Worm (Caenorhabditis elegans) whole organism, L2 larva: Measurements from ENCODE around the gene ZK370.4.

Experiments used
- C34F6.9 ChIP-seq: fragments of 150-350 bp; optimal IDR thresholded peaks from 2 replicates; lab custom pipeline; 2014; ENCODE audit warnings: missing biosample characterization, missing genetic modification characterization
- F13H6.1 ChIP-seq: sonication (generic microtip); optimal IDR thresholded peaks from 2 replicates; lab custom pipeline; 2016; ENCODE audit warnings: missing genetic modification characterization, missing compliant biosample characterization
- Y55F3AM.14 ChIP-seq: fragments of 200-800 bp; sonication (Bioruptor generic); optimal IDR thresholded peaks from 2 replicates; lab custom pipeline; 2018; ENCODE audit warnings: mild to moderate bottlenecking, missing genetic modification characterization, missing compliant biosample characterization
- ZK546.5 ChIP-seq: sonication (generic microtip); optimal IDR thresholded peaks from 2 replicates; lab custom pipeline; 2017; ENCODE audit warnings: missing biosample characterization, missing genetic modification characterization
- alr-1 ChIP-seq: fragments of 150-350 bp; optimal IDR thresholded peaks from 2 replicates; lab custom pipeline; 2014; ENCODE audit warnings: missing biosample characterization, missing genetic modification characterization
- ama-1 ChIP-seq: fragments of 150-350 bp; optimal IDR thresholded peaks from 2 replicates; lab custom pipeline; 2018; ENCODE audit warnings: inconsistent platforms
- ceh-16 ChIP-seq: fragments of 150-350 bp; optimal IDR thresholded peaks from 2 replicates; lab custom pipeline; 2014; ENCODE audit warnings: missing biosample characterization, missing genetic modification characterization
- ceh-82 ChIP-seq: fragments of 150-350 bp; optimal IDR thresholded peaks from 2 replicates; lab custom pipeline; 2014; ENCODE audit warnings: missing biosample characterization, missing genetic modification characterization
- crh-2 ChIP-seq: sonication (generic microtip); optimal IDR thresholded peaks from 2 replicates; lab custom pipeline; 2017; ENCODE audit warnings: missing biosample characterization, missing genetic modification characterization
- egl-27 ChIP-seq: sonication (generic microtip); optimal IDR thresholded peaks from 3 replicates; lab custom pipeline; 2017; ENCODE audit warnings: missing biosample characterization, missing genetic modification reagents, missing genetic modification characterization
- elt-1 ChIP-seq: fragments of 150-350 bp; optimal IDR thresholded peaks from 2 replicates; lab custom pipeline; 2014; ENCODE audit warnings: missing biosample characterization, missing genetic modification characterization
- elt-3 ChIP-seq: sonication (generic microtip); optimal IDR thresholded peaks from 2 replicates; lab custom pipeline; 2017; ENCODE audit warnings: missing biosample characterization, missing genetic modification characterization
- fos-1 ChIP-seq: fragments of 150-350 bp; optimal IDR thresholded peaks from 2 replicates; lab custom pipeline; 2014; ENCODE audit warnings: missing biosample characterization, missing genetic modification characterization
- gmeb-1 ChIP-seq: fragments of 150-350 bp; optimal IDR thresholded peaks from 2 replicates; lab custom pipeline; 2014; ENCODE audit warnings: missing biosample characterization, missing genetic modification characterization
- lin-11 ChIP-seq: fragments of 150-350 bp; sonication (generic microtip); optimal IDR thresholded peaks from 2 replicates; lab custom pipeline; 2014; ENCODE audit warnings: missing biosample characterization, missing genetic modification characterization, inconsistent platforms, mixed read lengths
- lin-13 ChIP-seq: fragments of 150-350 bp; optimal IDR thresholded peaks from 2 replicates; lab custom pipeline; 2014; ENCODE audit warnings: missing biosample characterization, missing genetic modification reagents, missing genetic modification characterization
- lin-39 ChIP-seq: fragments of 150-350 bp; optimal IDR thresholded peaks from 2 replicates; lab custom pipeline; 2014; ENCODE audit warnings: missing biosample characterization, missing genetic modification reagents, missing genetic modification characterization
- lsy-2 ChIP-seq, 2 experiments: fragments of 150-350 bp in 1 of 2; sonication (generic microtip) in 1 of 2; optimal IDR thresholded peaks; 2 replicates each; lab custom pipeline; 2014 to 2017; ENCODE audit warnings: missing biosample characterization in 2 of 2, missing genetic modification characterization in 2 of 2
- mbf-1 ChIP-seq: sonication (generic microtip); optimal IDR thresholded peaks from 2 replicates; lab custom pipeline; 2017; ENCODE audit warnings: missing biosample characterization, missing genetic modification characterization
- mdl-1 ChIP-seq, 2 experiments: fragments of 150-350 bp in 1 of 2; sonication (generic microtip) in 1 of 2; optimal IDR thresholded peaks; 2 replicates each; lab custom pipeline; 2017; ENCODE audit warnings: missing biosample characterization in 2 of 2, missing genetic modification characterization in 2 of 2
- nhr-10 ChIP-seq: sonication (generic microtip); optimal IDR thresholded peaks from 2 replicates; lab custom pipeline; 2017; ENCODE audit warnings: missing biosample characterization, missing genetic modification characterization
- nhr-11 ChIP-seq: fragments of 150-350 bp; optimal IDR thresholded peaks from 2 replicates; lab custom pipeline; 2014; ENCODE audit warnings: missing biosample characterization, missing genetic modification characterization
- nhr-12 ChIP-seq: fragments of 150-350 bp; optimal IDR thresholded peaks from 2 replicates; lab custom pipeline; 2014; ENCODE audit warnings: missing biosample characterization, missing genetic modification characterization
- nhr-129 ChIP-seq: fragments of 150-350 bp; optimal IDR thresholded peaks from 2 replicates; lab custom pipeline; 2014; ENCODE audit warnings: missing biosample characterization, missing genetic modification characterization
- nhr-21 ChIP-seq: fragments of 150-350 bp; optimal IDR thresholded peaks from 2 replicates; lab custom pipeline; 2014; ENCODE audit warnings: missing biosample characterization, missing genetic modification characterization
- nhr-23 ChIP-seq: fragments of 150-350 bp; optimal IDR thresholded peaks from 2 replicates; lab custom pipeline; 2014; ENCODE audit warnings: missing biosample characterization, missing genetic modification reagents, missing genetic modification characterization
- nhr-25 ChIP-seq: fragments of 150-350 bp; sonication (generic microtip); optimal IDR thresholded peaks from 3 replicates; lab custom pipeline; 2014; ENCODE audit warnings: missing biosample characterization, missing genetic modification characterization
- nhr-6 ChIP-seq: fragments of 150-350 bp; optimal IDR thresholded peaks from 2 replicates; lab custom pipeline; 2014; ENCODE audit warnings: missing biosample characterization, missing genetic modification characterization
- nhr-77 ChIP-seq: fragments of 150-350 bp; optimal IDR thresholded peaks from 2 replicates; lab custom pipeline; 2014; ENCODE audit warnings: missing biosample characterization, missing genetic modification characterization
- peb-1 ChIP-seq: fragments of 150-350 bp; optimal IDR thresholded peaks from 2 replicates; lab custom pipeline; 2014; ENCODE audit warnings: missing biosample characterization, missing genetic modification characterization
- sem-4 ChIP-seq: fragments of 150-350 bp; optimal IDR thresholded peaks from 2 replicates; lab custom pipeline; 2014; ENCODE audit warnings: missing biosample characterization, missing genetic modification reagents, missing genetic modification characterization
- skn-1 ChIP-seq: sonication (generic microtip); optimal IDR thresholded peaks from 2 replicates; lab custom pipeline; 2017; ENCODE audit warnings: missing biosample characterization, missing genetic modification characterization
- sma-3 ChIP-seq: sonication (generic microtip); optimal IDR thresholded peaks from 2 replicates; lab custom pipeline; 2016; ENCODE audit warnings: missing genetic modification reagents, missing genetic modification characterization, missing compliant biosample characterization
- sma-9 ChIP-seq, 2 experiments: fragments of 150-350 bp in 1 of 2; sonication (generic microtip) in 1 of 2; optimal IDR thresholded peaks; 2 replicates each; lab custom pipeline; 2014 to 2016; ENCODE audit warnings: missing genetic modification characterization in 2 of 2, mild to moderate bottlenecking in 1 of 2, missing biosample characterization in 1 of 2, missing compliant biosample characterization in 1 of 2, missing genetic modification reagents in 1 of 2, moderate library complexity in 1 of 2
- snpc-4 ChIP-seq: fragments of 150-350 bp; optimal IDR thresholded peaks from 2 replicates; lab custom pipeline; 2014; ENCODE audit warnings: missing biosample characterization, missing genetic modification characterization
- unc-39 ChIP-seq: fragments of 150-350 bp; optimal IDR thresholded peaks from 2 replicates; lab custom pipeline; 2014; ENCODE audit warnings: missing biosample characterization, missing genetic modification characterization
- unc-55 ChIP-seq: fragments of 150-350 bp; sonication (generic microtip); optimal IDR thresholded peaks from 3 replicates; lab custom pipeline; 2014; ENCODE audit warnings: missing biosample characterization, missing genetic modification reagents, missing genetic modification characterization
- zag-1 ChIP-seq: fragments of 150-350 bp; optimal IDR thresholded peaks from 2 replicates; lab custom pipeline; 2014; ENCODE audit warnings: missing biosample characterization, missing genetic modification characterization
- ztf-1 ChIP-seq: fragments of 200-800 bp; sonication (Bioruptor generic); conservative IDR thresholded peaks from 2 replicates; pipeline ENCODE4 v1.3.6; 2022; ENCODE audit warnings: missing genetic modification characterization, missing compliant biosample characterization
- ztf-11 ChIP-seq: sonication (generic microtip); optimal IDR thresholded peaks from 2 replicates; lab custom pipeline; 2017; ENCODE audit warnings: missing biosample characterization, missing genetic modification characterization

The ZK370.4 gene

ce11 chrIII:8683679-8684263 is 47.4 kb downstream of the ZK370.4 start, which contains the start of gene fli-1:
fli-1 (minus strand) TSS chrIII:8683736.
- peak in 1 of 2 experiments; percentile 34 for TF ChIP-seq lsy-2 (tag; optimal IDR thresholded peaks at IDR 0.05; lab: Kevin White, UChicago)
- TF ChIP-seq unc-55, result peak; percentile 19
- peak; percentile 45 for TF ChIP-seq C34F6.9 (tag; lab: Kevin White, UChicago)
- TF ChIP-seq alr-1 (tag; lab: Kevin White, UChicago), result no peak

ce11 chrIII:8678371-8678770 is 52.8 kb downstream of the ZK370.4 start:
- TF ChIP-seq gmeb-1 (tag; lab: Kevin White, UChicago) (peak; percentile 58), unc-55 (peak; percentile 82), elt-1 (no peak), nhr-77 (no peak), sem-4 (tag; lab: Kevin White, UChicago) (peak; percentile 34), nhr-21 (tag; lab: Kevin White, UChicago) (peak; percentile 64), nhr-11 (no peak), lsy-2 (tag; optimal IDR thresholded peaks at IDR 0.05; lab: Kevin White, UChicago) (peak; percentile 58 to 74), ceh-16 (tag; lab: Kevin White, UChicago) (no peak), nhr-12 (tag; lab: Kevin White, UChicago) (no peak), nhr-23 (tag; lab: Kevin White, UChicago) (no peak), ceh-82 (no peak), egl-27 (tag; lab: Kevin White, UChicago) (peak; percentile 54), mdl-1 (tag; optimal IDR thresholded peaks at IDR 0.05; lab: Kevin White, UChicago) (no peak), sma-3 (GFP tag; lab: Kevin White, UChicago) (peak; percentile 62), ztf-11 (tag; lab: Kevin White, UChicago) (no peak), zag-1 (tag; lab: Kevin White, UChicago) (peak; percentile 68), F13H6.1 (tag; lab: Kevin White, UChicago) (peak; percentile 53), ama-1 (lab: Kevin White, UChicago) (no peak), peb-1 (no peak), crh-2 (peak; percentile 57), C34F6.9 (tag; lab: Kevin White, UChicago) (peak; percentile 64), lin-39 (no peak), ztf-1 (no peak), sma-9 (GFP tag; optimal IDR thresholded peaks at IDR 0.05; lab: Kevin White, UChicago) (peak; percentile 79), sma-9 (tag; optimal IDR thresholded peaks at IDR 0.05; lab: Kevin White, UChicago) (no peak), nhr-10 (no peak), alr-1 (tag; lab: Kevin White, UChicago) (no peak), ZK546.5 (tag; lab: Kevin White, UChicago) (no peak), nhr-6 (tag; lab: Kevin White, UChicago) (no peak), mbf-1 (no peak), snpc-4 (tag; lab: Kevin White, UChicago) (no peak), skn-1 (tag; lab: Kevin White, UChicago) (no peak), lin-11 (peak; percentile 32), elt-3 (tag; lab: Kevin White, UChicago) (no peak), Y55F3AM.14 (GFP tag; lab: Kevin White, UChicago) (peak; percentile 68), unc-39 (tag; lab: Kevin White, UChicago) (no peak), nhr-25 (tag; lab: Kevin White, UChicago) (peak; percentile 44), nhr-129 (tag; lab: Kevin White, UChicago) (peak; percentile 91), lin-13 (GFP tag; lab: Kevin White, UChicago) (peak; percentile 60), fos-1 (tag; lab: Kevin White, UChicago) (peak; percentile 43)
